Worm (Caenorhabditis elegans) whole organism, midembryonic: Measurements from ENCODE around the gene ddp-1.

Source experiments
- T22C8.4 ChIP-seq: fragments of 200-800 bp; sonication (Bioruptor generic); IDR thresholded peaks from 2 replicates; pipeline ENCODE4 v1.3.6; 2022; ENCODE audit warnings: missing genetic modification characterization, missing compliant biosample characterization
- cog-1 ChIP-seq: sonication (generic microtip); optimal IDR thresholded peaks from 2 replicates; lab custom pipeline; 2016; ENCODE audit warnings: missing genetic modification characterization, missing compliant biosample characterization
- flt-1 ChIP-seq: fragments of 200-800 bp; sonication (Bioruptor generic); IDR thresholded peaks from 2 replicates; pipeline ENCODE4 v1.3.6; 2022; ENCODE audit warnings: missing genetic modification characterization, missing compliant biosample characterization
- klf-2 ChIP-seq: fragments of 200-800 bp; sonication (Bioruptor generic); conservative IDR thresholded peaks from 2 replicates; pipeline ENCODE4 v1.3.6; 2022; ENCODE audit warnings: missing genetic modification reagents, missing genetic modification characterization, missing compliant biosample characterization
- ref-1 ChIP-seq: fragments of 200-800 bp; sonication (Bioruptor generic); conservative IDR thresholded peaks from 2 replicates; pipeline ENCODE4 v1.3.6; 2022; ENCODE audit warnings: missing genetic modification reagents, missing genetic modification characterization, missing compliant biosample characterization
- tab-1 ChIP-seq: fragments of 200-800 bp; sonication (Bioruptor generic); IDR thresholded peaks from 2 replicates; pipeline ENCODE4 v1.3.6; 2022; ENCODE audit warnings: missing genetic modification characterization, missing compliant biosample characterization
- ztf-23 ChIP-seq: fragments of 200-800 bp; sonication (Bioruptor generic); IDR thresholded peaks from 2 replicates; pipeline ENCODE4 v1.3.6; 2022; ENCODE audit warnings: missing genetic modification reagents, missing genetic modification characterization, missing compliant biosample characterization
- ztf-29 ChIP-seq: fragments of 200-800 bp; sonication (Bioruptor generic); IDR thresholded peaks from 2 replicates; pipeline ENCODE4 v1.3.6; 2022; ENCODE audit warnings: missing genetic modification reagents, missing genetic modification characterization, missing compliant biosample characterization

ce11 chrIII:1878918-1879317 is 19.2 kb downstream of the ddp-1 start:
- TF ChIP-seq flt-1, result no peak
- TF ChIP-seq cog-1 (tag; lab: Kevin White, UChicago), result no peak
- TF ChIP-seq tab-1 (GFP tag; lab: Robert Waterston, UW), result no peak
- no peak for TF ChIP-seq ztf-23 (GFP tag; lab: Robert Waterston, UW)
- TF ChIP-seq klf-2 (GFP tag; lab: Robert Waterston, UW), result no peak
- no peak for TF ChIP-seq ztf-29 (GFP tag; lab: Robert Waterston, UW)
- peak; percentile 99 for TF ChIP-seq T22C8.4
- no peak for TF ChIP-seq ref-1 (GFP tag; lab: Robert Waterston, UW)
